Fruit fly (Drosophila melanogaster) whole organism, embryonic: ENCODE measurements around the gene CG12645.

Source experiments
- Ada2b ChIP-seq: fragments of 200-800 bp; sonication (Bioruptor generic); IDR thresholded peaks from 2 replicates; pipeline ENCODE4 v1.3.6; 2022; ENCODE audit warnings: missing biosample characterization, missing genetic modification characterization
- BtbVII ChIP-seq: fragments of 200-800 bp; sonication (Bioruptor generic); optimal IDR thresholded peaks from 3 replicates; lab custom pipeline; 2017; ENCODE audit warnings: missing biosample characterization, mild to moderate bottlenecking, missing genetic modification characterization
- Bteb2 ChIP-seq: fragments of 200-800 bp; sonication (Bioruptor generic); optimal IDR thresholded peaks from 2 replicates; lab custom pipeline; 2016; ENCODE audit warnings: missing biosample characterization, missing genetic modification characterization
- CG10147 ChIP-seq: fragments of 200-800 bp; sonication (Bioruptor generic); optimal IDR thresholded peaks from 2 replicates; lab custom pipeline; 2019; ENCODE audit warnings: missing biosample characterization, mild to moderate bottlenecking, missing genetic modification characterization, moderate library complexity
- CG11093 ChIP-seq: fragments of 200-800 bp; sonication (Bioruptor generic); IDR thresholded peaks from 3 replicates; pipeline ENCODE4 v1.3.6; 2022; ENCODE audit warnings: missing biosample characterization, missing genetic modification characterization
- CG11398 ChIP-seq: fragments of 200-800 bp; sonication (Bioruptor generic); optimal IDR thresholded peaks from 2 replicates; lab custom pipeline; 2016; ENCODE audit warnings: missing biosample characterization, missing genetic modification characterization
- CG11504 ChIP-seq: fragments of 200-800 bp; sonication (Bioruptor generic); optimal IDR thresholded peaks from 3 replicates; lab custom pipeline; 2019; ENCODE audit warnings: missing biosample characterization, mild to moderate bottlenecking, missing genetic modification characterization, moderate library complexity
- CG11696 ChIP-seq: fragments of 200-800 bp; sonication (Bioruptor generic); IDR thresholded peaks from 2 replicates; pipeline ENCODE4 v1.3.6; 2022; ENCODE audit warnings: missing biosample characterization, missing genetic modification characterization
- CG13624 ChIP-seq: fragments of 200-800 bp; sonication (Bioruptor generic); optimal IDR thresholded peaks from 2 replicates; lab custom pipeline; 2016; ENCODE audit warnings: missing biosample characterization, missing genetic modification characterization
- CG14667 ChIP-seq: fragments of 200-800 bp; sonication (Bioruptor generic); IDR thresholded peaks from 2 replicates; pipeline ENCODE4 v1.3.6; 2022; ENCODE audit warnings: missing biosample characterization, missing genetic modification characterization
- CG14710 ChIP-seq: fragments of 200-800 bp; sonication (Bioruptor generic); optimal IDR thresholded peaks from 3 replicates; lab custom pipeline; 2019; ENCODE audit warnings: missing biosample characterization, mild to moderate bottlenecking, missing genetic modification characterization, moderate library complexity
- CG1529 ChIP-seq: fragments of 200-800 bp; sonication (Bioruptor generic); optimal IDR thresholded peaks from 3 replicates; lab custom pipeline; 2018; ENCODE audit warnings: missing biosample characterization, missing genetic modification characterization
- CG15479 ChIP-seq: fragments of 200-800 bp; sonication (Bioruptor generic); optimal IDR thresholded peaks from 3 replicates; lab custom pipeline; 2019; ENCODE audit warnings: missing biosample characterization, mild to moderate bottlenecking, missing genetic modification characterization, moderate library complexity
- CG1602 ChIP-seq: fragments of 200-800 bp; sonication (Bioruptor generic); optimal IDR thresholded peaks from 3 replicates; lab custom pipeline; 2016; ENCODE audit warnings: missing biosample characterization, missing genetic modification characterization
- CG17359 ChIP-seq: fragments of 200-800 bp; sonication (Bioruptor generic); optimal IDR thresholded peaks from 3 replicates; lab custom pipeline; 2018; ENCODE audit warnings: missing biosample characterization, mild to moderate bottlenecking, missing genetic modification characterization, moderate library complexity
- CG2712 ChIP-seq: fragments of 200-800 bp; optimal IDR thresholded peaks from 3 replicates; lab custom pipeline; 2019; ENCODE audit warnings: missing biosample characterization, mild to moderate bottlenecking, missing genetic modification characterization, moderate library complexity
- CG2875 ChIP-seq: fragments of 200-800 bp; sonication (Bioruptor generic); optimal IDR thresholded peaks from 2 replicates; lab custom pipeline; 2017; ENCODE audit warnings: missing biosample characterization, mild to moderate bottlenecking, missing genetic modification characterization, missing genetic modification reagents
- CG31441 ChIP-seq: fragments of 200-800 bp; sonication (Bioruptor generic); IDR thresholded peaks from 2 replicates; pipeline ENCODE4 v1.3.6; 2022; ENCODE audit warnings: missing biosample characterization, missing genetic modification characterization
- CG4404 ChIP-seq: fragments of 200-800 bp; sonication (Bioruptor generic); IDR thresholded peaks from 2 replicates; pipeline ENCODE4 v1.3.6; 2022; ENCODE audit warnings: missing biosample characterization, missing genetic modification characterization
- CG6683 ChIP-seq: fragments of 200-800 bp; sonication (Bioruptor generic); optimal IDR thresholded peaks from 2 replicates; lab custom pipeline; 2017; ENCODE audit warnings: missing biosample characterization, mild to moderate bottlenecking, missing genetic modification characterization, missing genetic modification reagents
- CG7372 ChIP-seq: fragments of 200-800 bp; sonication (Bioruptor generic); IDR thresholded peaks from 2 replicates; pipeline ENCODE4 v1.3.6; 2022; ENCODE audit warnings: missing biosample characterization, missing genetic modification characterization
- CG8388 ChIP-seq: fragments of 200-800 bp; sonication (Bioruptor generic); optimal IDR thresholded peaks from 2 replicates; lab custom pipeline; 2019; ENCODE audit warnings: missing biosample characterization, mild to moderate bottlenecking, missing genetic modification characterization, moderate library complexity
- CG8478 ChIP-seq: fragments of >200 bp; optimal IDR thresholded peaks from 2 replicates; lab custom pipeline; 2018
- D19B ChIP-seq: fragments of 200-800 bp; sonication (Bioruptor generic); optimal IDR thresholded peaks from 2 replicates; lab custom pipeline; 2017; ENCODE audit warnings: missing biosample characterization, mild to moderate bottlenecking, missing genetic modification characterization
- Fer1 ChIP-seq: fragments of 200-800 bp; sonication (Bioruptor generic); optimal IDR thresholded peaks from 2 replicates; lab custom pipeline; 2017; ENCODE audit warnings: missing biosample characterization, mild to moderate bottlenecking, missing genetic modification characterization
- HmgD ChIP-seq: fragments of 200-800 bp; sonication (Bioruptor generic); optimal IDR thresholded peaks from 3 replicates; lab custom pipeline; 2016; ENCODE audit warnings: missing biosample characterization, missing genetic modification characterization
- Kr ChIP-seq: fragments of 200-800 bp; sonication (Bioruptor generic); optimal IDR thresholded peaks from 2 replicates; lab custom pipeline; 2017; ENCODE audit warnings: missing biosample characterization, mild to moderate bottlenecking, missing genetic modification characterization
- Oli ChIP-seq: fragments of 200-800 bp; sonication (Bioruptor generic); optimal IDR thresholded peaks from 2 replicates; lab custom pipeline; 2018; ENCODE audit warnings: missing biosample characterization, mild to moderate bottlenecking, missing genetic modification characterization, moderate library complexity
- Pdp1 ChIP-seq, 2 experiments: fragments of 200-800 bp; sonication (Bioruptor generic); optimal IDR thresholded peaks; 3 replicates each; lab custom pipeline; 2016; ENCODE audit warnings: missing biosample characterization in 2 of 2, missing genetic modification characterization in 2 of 2, mild to moderate bottlenecking in 1 of 2, moderate library complexity in 1 of 2
- Ssrp ChIP-seq: fragments of 200-800 bp; sonication (Bioruptor generic); optimal IDR thresholded peaks from 2 replicates; lab custom pipeline; 2018; ENCODE audit warnings: missing biosample characterization, mild to moderate bottlenecking, missing genetic modification characterization, moderate library complexity
- Trl ChIP-seq, 3 experiments: fragments of >200 bp in 2 of 3; fragments of 200-800 bp in 1 of 3; sonication (Bioruptor generic) in 1 of 3; optimal IDR thresholded peaks; 2 replicates in 1 of 3; 3 replicates in 2 of 3; lab custom pipeline; 2016 to 2017; ENCODE audit warnings: missing biosample characterization in 1 of 3, missing genetic modification characterization in 1 of 3
- ab ChIP-seq: fragments of 200-800 bp; sonication (Bioruptor generic); optimal IDR thresholded peaks from 2 replicates; lab custom pipeline; 2016; ENCODE audit warnings: missing biosample characterization, missing genetic modification characterization
- az2 ChIP-seq: fragments of 200-800 bp; sonication (Bioruptor generic); optimal IDR thresholded peaks from 3 replicates; lab custom pipeline; 2016; ENCODE audit warnings: missing biosample characterization, missing genetic modification characterization
- bbx ChIP-seq: fragments of 200-800 bp; sonication (Bioruptor generic); IDR thresholded peaks from 2 replicates; pipeline ENCODE4 v1.3.6; 2022; ENCODE audit warnings: missing biosample characterization, missing genetic modification characterization; ENCODE audit not compliant: partially characterized antibody
- bcd ChIP-seq: fragments of 200-800 bp; sonication (Bioruptor generic); optimal IDR thresholded peaks from 2 replicates; lab custom pipeline; 2017; ENCODE audit warnings: missing biosample characterization, mild to moderate bottlenecking, missing genetic modification characterization
- ci ChIP-seq: fragments of 200-800 bp; sonication (Bioruptor generic); IDR thresholded peaks from 3 replicates; pipeline ENCODE4 v1.3.6; 2022; ENCODE audit warnings: missing biosample characterization, missing genetic modification characterization
- ewg ChIP-seq: fragments of 200-800 bp; sonication (Bioruptor generic); optimal IDR thresholded peaks from 3 replicates; lab custom pipeline; 2017; ENCODE audit warnings: mild to moderate bottlenecking, missing biosample characterization, missing genetic modification reagents, missing genetic modification characterization
- fd96Cb ChIP-seq: fragments of 200-800 bp; sonication (Bioruptor generic); optimal IDR thresholded peaks from 2 replicates; lab custom pipeline; 2018; ENCODE audit warnings: missing biosample characterization, mild to moderate bottlenecking, missing genetic modification characterization, moderate library complexity
- hb ChIP-seq: fragments of 200-800 bp; sonication (Bioruptor generic); IDR thresholded peaks from 3 replicates; pipeline ENCODE4 v1.3.6; 2022; ENCODE audit warnings: missing biosample characterization, missing genetic modification characterization; ENCODE audit not compliant: partially characterized antibody
- ind ChIP-seq: fragments of 200-800 bp; sonication (Bioruptor generic); optimal IDR thresholded peaks from 3 replicates; lab custom pipeline; 2016; ENCODE audit warnings: missing biosample characterization, missing genetic modification characterization
- lola ChIP-seq, 3 experiments: fragments of >200 bp in 2 of 3; fragments of 200-800 bp in 1 of 3; sonication (Bioruptor generic) in 1 of 3; optimal IDR thresholded peaks; 2 replicates each; lab custom pipeline; 2017 to 2019; ENCODE audit warnings: missing biosample characterization in 3 of 3, missing genetic modification characterization in 3 of 3, mild to moderate bottlenecking in 1 of 3, moderate library complexity in 1 of 3
- mam ChIP-seq: fragments of 200-800 bp; sonication (Bioruptor generic); optimal IDR thresholded peaks from 3 replicates; lab custom pipeline; 2016; ENCODE audit warnings: missing biosample characterization, missing genetic modification characterization
- nerfin-1 ChIP-seq: fragments of 200-800 bp; sonication (Bioruptor generic); optimal IDR thresholded peaks from 3 replicates; lab custom pipeline; 2019; ENCODE audit warnings: missing biosample characterization, mild to moderate bottlenecking, missing genetic modification characterization, moderate library complexity
- onecut ChIP-seq: fragments of 200-800 bp; sonication (Bioruptor generic); IDR thresholded peaks from 2 replicates; pipeline ENCODE4 v1.3.6; 2022; ENCODE audit warnings: missing biosample characterization, missing genetic modification characterization
- pho ChIP-seq: fragments of 200-800 bp; sonication (Bioruptor generic); optimal IDR thresholded peaks from 2 replicates; lab custom pipeline; 2016; ENCODE audit warnings: missing biosample characterization, missing genetic modification characterization
- sim ChIP-seq: fragments of 200-800 bp; sonication (Bioruptor generic); IDR thresholded peaks from 2 replicates; pipeline ENCODE4 v1.3.6; 2022; ENCODE audit warnings: missing biosample characterization, missing genetic modification characterization
- slou ChIP-seq: fragments of 200-800 bp; sonication (Bioruptor generic); optimal IDR thresholded peaks from 3 replicates; lab custom pipeline; 2016; ENCODE audit warnings: missing biosample characterization, missing genetic modification characterization
- sob ChIP-seq: fragments of 200-800 bp; sonication (Bioruptor generic); IDR thresholded peaks from 2 replicates; pipeline ENCODE4 v1.3.6; 2022; ENCODE audit warnings: missing biosample characterization, missing genetic modification characterization
- zfh2 ChIP-seq: fragments of 200-800 bp; sonication (Bioruptor generic); optimal IDR thresholded peaks from 2 replicates; lab custom pipeline; 2016; ENCODE audit warnings: missing biosample characterization, missing genetic modification characterization

Gene CG12645

dm6 chrX:10113910-10114790 lies 39.3 kb upstream of the CG12645 start (continued):
- no peak for TF ChIP-seq bbx (GFP tag; lab: Robert Waterston, UW)
- TF ChIP-seq CG14710, result peak; percentile 26
- peak in 1 of 2 experiments; percentile 4 for TF ChIP-seq Pdp1 (GFP tag; optimal IDR thresholded peaks at IDR 0.05; lab: Kevin White, UChicago)
- no peak for TF ChIP-seq nerfin-1 (tag; lab: Kevin White, UChicago)
- TF ChIP-seq sob (GFP tag; lab: Robert Waterston, UW), result no peak
- no peak for TF ChIP-seq CG4404 (GFP tag; lab: Robert Waterston, UW)
- TF ChIP-seq slou (GFP tag; lab: Kevin White, UChicago), result no peak
- TF ChIP-seq CG2712, result peak; percentile 51
- TF ChIP-seq fd96Cb (tag; lab: Kevin White, UChicago), result peak; percentile 29
- no peak for TF ChIP-seq HmgD (GFP tag; lab: Kevin White, UChicago)
- no peak for TF ChIP-seq Bteb2 (GFP tag; lab: Kevin White, UChicago)
- no peak for TF ChIP-seq ab
- TF ChIP-seq lola (GFP tag; optimal IDR thresholded peaks at IDR 0.05; lab: Kevin White, UChicago), result peak in 1 of 3 experiments; percentile 31
- no peak for TF ChIP-seq CG11093 (GFP tag; lab: Robert Waterston, UW)
- TF ChIP-seq CG15479 (GFP tag; lab: Kevin White, UChicago), result no peak
- TF ChIP-seq CG10147 (GFP tag; lab: Kevin White, UChicago), result no peak
- TF ChIP-seq ci (GFP tag; lab: Robert Waterston, UW), result peak; percentile 40; the same call in 1 of the 3 replicates
- TF ChIP-seq az2 (GFP tag; lab: Kevin White, UChicago), result peak; percentile 24
- no peak for TF ChIP-seq Fer1 (GFP tag; lab: Kevin White, UChicago)
- TF ChIP-seq pho (GFP tag; lab: Kevin White, UChicago), result no peak
- no peak for TF ChIP-seq onecut (GFP tag; lab: Robert Waterston, UW)
- TF ChIP-seq ewg (GFP tag; lab: Kevin White, UChicago), result no peak
- TF ChIP-seq CG6683 (GFP tag; lab: Kevin White, UChicago), result no peak
- TF ChIP-seq CG1529 (GFP tag; lab: Kevin White, UChicago), result peak; percentile 11
- TF ChIP-seq Ada2b (GFP tag; lab: Robert Waterston, UW), result no peak
- TF ChIP-seq zfh2, result no peak
- TF ChIP-seq sim (GFP tag; lab: Robert Waterston, UW), result 0 out of 2 replicates have a peak, but pooled peaks have one; percentile 14
- peak; percentile 38 for TF ChIP-seq Oli (tag; lab: Kevin White, UChicago)
- no peak for TF ChIP-seq bcd (GFP tag; lab: Kevin White, UChicago)
- TF ChIP-seq mam, result no peak
- peak; percentile 12 for TF ChIP-seq CG2875 (GFP tag; lab: Kevin White, UChicago)
- TF ChIP-seq CG8388 (GFP tag; lab: Kevin White, UChicago), result peak; percentile 36
- no peak for TF ChIP-seq CG7372 (GFP tag; lab: Robert Waterston, UW)
- peak; percentile 47 for TF ChIP-seq Ssrp (tag; lab: Kevin White, UChicago)
- TF ChIP-seq ind (GFP tag; lab: Kevin White, UChicago), result no peak
- no peak for TF ChIP-seq CG13624 (GFP tag; lab: Kevin White, UChicago)
- TF ChIP-seq Kr, result no peak
- TF ChIP-seq CG11504 (tag; lab: Kevin White, UChicago), result peak; percentile 45
- no peak for TF ChIP-seq CG11398 (GFP tag; lab: Kevin White, UChicago)
- TF ChIP-seq BtbVII (GFP tag; lab: Kevin White, UChicago), result no peak
- TF ChIP-seq CG1602, result no peak
- TF ChIP-seq hb, result no peak
- TF ChIP-seq CG31441 (GFP tag; lab: Robert Waterston, UW), result peak; percentile 40; the same call in 1 of the 2 replicates
- no peak for TF ChIP-seq D19B (GFP tag; lab: Kevin White, UChicago)
- TF ChIP-seq CG17359 (tag; lab: Kevin White, UChicago), result peak; percentile 14
- no peak for TF ChIP-seq Trl (optimal IDR thresholded peaks at IDR 0.05; lab: Kevin White, UChicago)
- no peak for TF ChIP-seq Trl (GFP tag; optimal IDR thresholded peaks at IDR 0.05; lab: Kevin White, UChicago)
- no peak for TF ChIP-seq CG8478 (lab: Kevin White, UChicago)
- TF ChIP-seq CG14667, result no peak
- no peak for TF ChIP-seq CG11696 (GFP tag; lab: Robert Waterston, UW)
